Worm (Caenorhabditis elegans) whole organism, L2 larva: ENCODE measurements around the gene ZC416.2.

Experiments
- F13H6.1 ChIP-seq: sonication (generic microtip); optimal IDR thresholded peaks from 2 replicates; lab custom pipeline; 2016; ENCODE audit warnings: missing genetic modification characterization, missing compliant biosample characterization
- ZK546.5 ChIP-seq: sonication (generic microtip); optimal IDR thresholded peaks from 2 replicates; lab custom pipeline; 2017; ENCODE audit warnings: missing biosample characterization, missing genetic modification characterization
- alr-1 ChIP-seq: fragments of 150-350 bp; optimal IDR thresholded peaks from 2 replicates; lab custom pipeline; 2014; ENCODE audit warnings: missing biosample characterization, missing genetic modification characterization
- aly-2 ChIP-seq: fragments of 150-350 bp; optimal IDR thresholded peaks from 2 replicates; lab custom pipeline; 2014; ENCODE audit warnings: missing biosample characterization, missing genetic modification characterization
- ama-1 ChIP-seq: fragments of 150-350 bp; optimal IDR thresholded peaks from 2 replicates; lab custom pipeline; 2018; ENCODE audit warnings: inconsistent platforms
- ceh-16 ChIP-seq: fragments of 150-350 bp; optimal IDR thresholded peaks from 2 replicates; lab custom pipeline; 2014; ENCODE audit warnings: missing biosample characterization, missing genetic modification characterization
- ceh-82 ChIP-seq: fragments of 150-350 bp; optimal IDR thresholded peaks from 2 replicates; lab custom pipeline; 2014; ENCODE audit warnings: missing biosample characterization, missing genetic modification characterization
- egl-27 ChIP-seq: sonication (generic microtip); optimal IDR thresholded peaks from 3 replicates; lab custom pipeline; 2017; ENCODE audit warnings: missing biosample characterization, missing genetic modification reagents, missing genetic modification characterization
- fos-1 ChIP-seq: fragments of 150-350 bp; optimal IDR thresholded peaks from 2 replicates; lab custom pipeline; 2014; ENCODE audit warnings: missing biosample characterization, missing genetic modification characterization
- mdl-1 ChIP-seq, 2 experiments: fragments of 150-350 bp in 1 of 2; sonication (generic microtip) in 1 of 2; optimal IDR thresholded peaks; 2 replicates each; lab custom pipeline; 2017; ENCODE audit warnings: missing biosample characterization in 2 of 2, missing genetic modification characterization in 2 of 2
- nhr-10 ChIP-seq: sonication (generic microtip); optimal IDR thresholded peaks from 2 replicates; lab custom pipeline; 2017; ENCODE audit warnings: missing biosample characterization, missing genetic modification characterization
- nhr-12 ChIP-seq: fragments of 150-350 bp; optimal IDR thresholded peaks from 2 replicates; lab custom pipeline; 2014; ENCODE audit warnings: missing biosample characterization, missing genetic modification characterization
- snpc-4 ChIP-seq: fragments of 150-350 bp; optimal IDR thresholded peaks from 2 replicates; lab custom pipeline; 2014; ENCODE audit warnings: missing biosample characterization, missing genetic modification characterization
- ztf-11 ChIP-seq: sonication (generic microtip); optimal IDR thresholded peaks from 2 replicates; lab custom pipeline; 2017; ENCODE audit warnings: missing biosample characterization, missing genetic modification characterization

DNA sequence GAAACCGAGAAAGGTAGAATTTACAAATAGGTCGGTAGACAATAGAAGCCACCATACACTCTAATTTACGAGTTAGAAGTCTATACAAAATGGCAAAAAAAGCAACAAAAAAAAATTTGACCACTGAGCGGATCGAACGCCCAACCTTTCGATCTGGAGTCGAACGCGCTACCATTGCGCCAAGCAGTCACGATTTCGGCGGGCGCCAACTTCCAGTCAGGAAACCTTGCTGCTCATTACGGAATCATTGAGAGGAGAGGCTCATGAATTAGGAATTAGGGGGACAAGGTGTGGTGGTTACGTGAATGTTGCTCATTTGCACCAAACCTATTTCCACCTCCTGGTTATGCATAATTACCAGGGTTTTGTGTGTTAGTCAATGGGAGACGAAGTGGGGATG, 48.3 kb downstream of the ZC416.2 start:
- TF ChIP-seq ztf-11 (no peak), mdl-1 (tag; optimal IDR thresholded peaks at IDR 0.05; lab: Kevin White, UChicago) (no peak), F13H6.1 (tag; lab: Kevin White, UChicago) (no peak), snpc-4 (tag; lab: Kevin White, UChicago) (no peak), nhr-12 (tag; lab: Kevin White, UChicago) (no peak), egl-27 (tag; lab: Kevin White, UChicago) (no peak), aly-2 (tag; lab: Kevin White, UChicago) (no peak), ama-1 (lab: Kevin White, UChicago) (no peak), alr-1 (tag; lab: Kevin White, UChicago) (no peak), fos-1 (no peak), ceh-82 (no peak), nhr-10 (tag; lab: Kevin White, UChicago) (no peak), ZK546.5 (tag; lab: Kevin White, UChicago) (no peak), ceh-16 (no peak)
